Worm (Caenorhabditis elegans) whole organism, L4 larva: Measurements from ENCODE around the gene W07G1.1.

Experiments used
- F49E8.2 ChIP-seq: sonication (generic microtip); optimal IDR thresholded peaks from 2 replicates; lab custom pipeline; 2016; ENCODE audit warnings: missing compliant biosample characterization, mild to moderate bottlenecking, missing genetic modification characterization, borderline replicate concordance
- R02D3.7 ChIP-seq: fragments of 150-350 bp; sonication (generic microtip); optimal IDR thresholded peaks from 3 replicates; lab custom pipeline; 2014; ENCODE audit warnings: missing biosample characterization, missing genetic modification characterization
- aly-2 ChIP-seq: sonication (generic microtip); optimal IDR thresholded peaks from 2 replicates; lab custom pipeline; 2018; ENCODE audit warnings: missing biosample characterization, missing genetic modification characterization
- fkh-10 ChIP-seq: fragments of 150-350 bp; optimal IDR thresholded peaks from 2 replicates; lab custom pipeline; 2014; ENCODE audit warnings: missing biosample characterization, missing genetic modification reagents, missing genetic modification characterization
- mes-2 ChIP-seq: sonication (generic microtip); optimal IDR thresholded peaks from 2 replicates; lab custom pipeline; 2016; ENCODE audit warnings: missing genotype, mild to moderate bottlenecking, missing genetic modification characterization, missing compliant biosample characterization; ENCODE audit not compliant: poor library complexity, severe bottlenecking
- nhr-10 ChIP-seq: fragments of 150-350 bp; optimal IDR thresholded peaks from 2 replicates; lab custom pipeline; 2014; ENCODE audit warnings: missing biosample characterization, missing genetic modification characterization
- nhr-28 ChIP-seq: fragments of 150-350 bp; optimal IDR thresholded peaks from 2 replicates; lab custom pipeline; 2014; ENCODE audit warnings: missing biosample characterization, missing genetic modification characterization
- nhr-6 ChIP-seq: fragments of 150-350 bp; optimal IDR thresholded peaks from 2 replicates; lab custom pipeline; 2014; ENCODE audit warnings: missing biosample characterization, missing genetic modification characterization
- nhr-76 ChIP-seq: fragments of 150-350 bp; optimal IDR thresholded peaks from 2 replicates; lab custom pipeline; 2014; ENCODE audit warnings: missing biosample characterization, missing genetic modification characterization
- snpc-4 ChIP-seq: fragments of 150-350 bp; optimal IDR thresholded peaks from 2 replicates; lab custom pipeline; 2014; ENCODE audit warnings: missing biosample characterization, missing genetic modification characterization
- ztf-11 ChIP-seq: fragments of 150-350 bp; optimal IDR thresholded peaks from 2 replicates; lab custom pipeline; 2014; ENCODE audit warnings: missing biosample characterization, missing genetic modification characterization

ce11 chrII:13974136-13974535 lies 34.7 kb upstream of the W07G1.1 start:
- TF ChIP-seq nhr-10 (tag; lab: Kevin White, UChicago) (no peak), ztf-11 (tag; lab: Kevin White, UChicago) (no peak), snpc-4 (tag; lab: Kevin White, UChicago) (no peak), nhr-6 (tag; lab: Kevin White, UChicago) (no peak), fkh-10 (GFP tag; lab: Kevin White, UChicago) (no peak), nhr-28 (no peak), aly-2 (tag; lab: Kevin White, UChicago) (no peak), F49E8.2 (tag; lab: Kevin White, UChicago) (no peak), R02D3.7 (tag; lab: Kevin White, UChicago) (no peak), mes-2 (no peak), nhr-76 (tag; lab: Kevin White, UChicago) (no peak)
